Fruit fly (Drosophila melanogaster) whole organism, embryonic: ENCODE measurements around the gene miple2.
A peak's percentile ranks its signal among the peaks of the same experiment; 100 is the strongest.

Experiments used
- Ada2b ChIP-seq: fragments of 200-800 bp; sonication (Bioruptor generic); IDR thresholded peaks from 2 replicates; pipeline ENCODE4 v1.3.6; 2022; ENCODE audit warnings: missing biosample characterization, missing genetic modification characterization
- Blimp-1 ChIP-seq: fragments of 200-800 bp; sonication (Bioruptor generic); optimal IDR thresholded peaks from 3 replicates; lab custom pipeline; 2018; ENCODE audit warnings: missing biosample characterization, missing genetic modification characterization, mild to moderate bottlenecking, moderate library complexity, missing genetic modification reagents
- CG10209 ChIP-seq: fragments of 200-800 bp; sonication (Bioruptor generic); optimal IDR thresholded peaks from 3 replicates; lab custom pipeline; 2017; ENCODE audit warnings: missing biosample characterization, mild to moderate bottlenecking, missing genetic modification characterization, missing genetic modification reagents
- CG10321 ChIP-seq: fragments of 200-800 bp; sonication (Bioruptor generic); IDR thresholded peaks from 2 replicates; pipeline ENCODE4 v1.3.6; 2022; ENCODE audit warnings: missing biosample characterization, missing genetic modification characterization
- CG10565 ChIP-seq: fragments of 200-800 bp; sonication (Bioruptor generic); optimal IDR thresholded peaks from 3 replicates; lab custom pipeline; 2016; ENCODE audit warnings: missing biosample characterization, mild to moderate bottlenecking, missing genetic modification characterization
- CG11695 ChIP-seq: fragments of 200-800 bp; sonication (Bioruptor generic); IDR thresholded peaks from 3 replicates; pipeline ENCODE4 v1.3.6; 2022; ENCODE audit warnings: missing biosample characterization, missing genetic modification characterization
- CG13894 ChIP-seq: fragments of 200-800 bp; sonication (Bioruptor generic); optimal IDR thresholded peaks from 3 replicates; lab custom pipeline; 2018; ENCODE audit warnings: missing biosample characterization, mild to moderate bottlenecking, missing genetic modification characterization, moderate library complexity
- CG15269 ChIP-seq: fragments of 200-800 bp; sonication (Bioruptor generic); optimal IDR thresholded peaks from 2 replicates; lab custom pipeline; 2018; ENCODE audit warnings: missing biosample characterization, mild to moderate bottlenecking, missing genetic modification characterization, moderate library complexity
- CG1603 ChIP-seq: fragments of 200-800 bp; sonication (Bioruptor generic); optimal IDR thresholded peaks from 2 replicates; lab custom pipeline; 2019; ENCODE audit warnings: missing biosample characterization, mild to moderate bottlenecking, missing genetic modification characterization, moderate library complexity
- CG17802 ChIP-seq: fragments of 200-800 bp; sonication (Bioruptor generic); optimal IDR thresholded peaks from 2 replicates; lab custom pipeline; 2018; ENCODE audit warnings: missing biosample characterization, mild to moderate bottlenecking, missing genetic modification characterization, moderate library complexity
- CG18599 ChIP-seq: fragments of 200-800 bp; sonication (Bioruptor generic); optimal IDR thresholded peaks from 3 replicates; lab custom pipeline; 2017; ENCODE audit warnings: missing biosample characterization, missing genetic modification characterization, mild to moderate bottlenecking, moderate library complexity, missing genetic modification reagents
- CG2199 ChIP-seq: fragments of 200-800 bp; sonication (Bioruptor generic); IDR thresholded peaks from 3 replicates; pipeline ENCODE4 v1.3.6; 2022; ENCODE audit warnings: missing biosample characterization, missing genetic modification characterization
- CG31388 ChIP-seq: fragments of 200-800 bp; sonication (Bioruptor generic); optimal IDR thresholded peaks from 2 replicates; lab custom pipeline; 2016; ENCODE audit warnings: missing biosample characterization, missing genetic modification characterization
- CG32532 ChIP-seq: fragments of 200-800 bp; sonication (Bioruptor generic); IDR thresholded peaks from 2 replicates; pipeline ENCODE4 v1.3.6; 2022; ENCODE audit warnings: missing biosample characterization, missing genetic modification characterization
- CG34422 ChIP-seq: fragments of 200-800 bp; sonication (Bioruptor generic); IDR thresholded peaks from 3 replicates; pipeline ENCODE4 v1.3.6; 2022; ENCODE audit warnings: missing biosample characterization, missing genetic modification characterization
- CG3847 ChIP-seq: fragments of 200-800 bp; sonication (Bioruptor generic); IDR thresholded peaks from 2 replicates; pipeline ENCODE4 v1.3.6; 2022; ENCODE audit warnings: missing biosample characterization, missing genetic modification characterization
- CG6272 ChIP-seq: fragments of 200-800 bp; sonication (Bioruptor generic); IDR thresholded peaks from 2 replicates; pipeline ENCODE4 v1.3.6; 2022; ENCODE audit warnings: missing biosample characterization, missing genetic modification characterization
- CG6654 ChIP-seq: fragments of 200-800 bp; sonication (Bioruptor generic); optimal IDR thresholded peaks from 2 replicates; lab custom pipeline; 2017; ENCODE audit warnings: missing biosample characterization, mild to moderate bottlenecking, missing genetic modification characterization
- CG7556 ChIP-seq: fragments of 200-800 bp; sonication (Bioruptor generic); optimal IDR thresholded peaks from 2 replicates; lab custom pipeline; 2017; ENCODE audit warnings: missing biosample characterization, mild to moderate bottlenecking, missing genetic modification characterization
- Deaf1 ChIP-seq: fragments of 200-800 bp; optimal IDR thresholded peaks from 3 replicates; lab custom pipeline; 2019; ENCODE audit warnings: missing biosample characterization, mild to moderate bottlenecking, missing genetic modification characterization, moderate library complexity
- Dip2 ChIP-seq: fragments of 200-800 bp; sonication (Bioruptor generic); IDR thresholded peaks from 2 replicates; pipeline ENCODE4 v1.3.6; 2022; ENCODE audit warnings: missing biosample characterization, missing genetic modification characterization
- Doc3 ChIP-seq: fragments of 200-800 bp; sonication (Bioruptor generic); IDR thresholded peaks from 3 replicates; pipeline ENCODE4 v1.3.6; 2022; ENCODE audit warnings: missing biosample characterization, missing genetic modification characterization; ENCODE audit not compliant: partially characterized antibody
- Dref ChIP-seq: fragments of 200-800 bp; sonication (Bioruptor generic); IDR thresholded peaks from 2 replicates; pipeline ENCODE4 v1.3.6; 2022; ENCODE audit warnings: missing biosample characterization, missing genetic modification characterization
- Ets97D ChIP-seq: fragments of 200-800 bp; sonication (Bioruptor generic); optimal IDR thresholded peaks from 3 replicates; lab custom pipeline; 2016; ENCODE audit warnings: missing biosample characterization, missing genetic modification characterization
- H2.0 ChIP-seq: fragments of 200-800 bp; sonication (Bioruptor generic); IDR thresholded peaks from 2 replicates; pipeline ENCODE4 v1.3.6; 2022; ENCODE audit warnings: missing biosample characterization, missing genetic modification characterization
- HmgD ChIP-seq: fragments of 200-800 bp; sonication (Bioruptor generic); optimal IDR thresholded peaks from 3 replicates; lab custom pipeline; 2016; ENCODE audit warnings: missing biosample characterization, missing genetic modification characterization
- Hmx ChIP-seq: fragments of 200-800 bp; sonication (Bioruptor generic); optimal IDR thresholded peaks from 2 replicates; lab custom pipeline; 2016; ENCODE audit warnings: missing biosample characterization, missing genetic modification characterization
- Hr78 ChIP-seq, 2 experiments: fragments of 200-800 bp in 1 of 2; fragments of >200 bp in 1 of 2; sonication (Bioruptor generic) in 1 of 2; optimal IDR thresholded peaks; 2 replicates each; lab custom pipeline; 2017 to 2019; ENCODE audit warnings: missing biosample characterization in 2 of 2, missing genetic modification characterization in 2 of 2, mild to moderate bottlenecking in 1 of 2, moderate library complexity in 1 of 2
- Mes4 ChIP-seq: fragments of 200-800 bp; sonication (Bioruptor generic); optimal IDR thresholded peaks from 2 replicates; lab custom pipeline; 2016; ENCODE audit warnings: missing biosample characterization, missing genetic modification characterization
- Ptx1 ChIP-seq: fragments of 200-800 bp; sonication (Bioruptor generic); IDR thresholded peaks from 2 replicates; pipeline ENCODE4 v1.3.6; 2022; ENCODE audit warnings: missing biosample characterization, missing genetic modification characterization
- Rx ChIP-seq: fragments of 200-800 bp; sonication (Bioruptor generic); IDR thresholded peaks from 2 replicates; pipeline ENCODE4 v1.3.6; 2022; ENCODE audit warnings: missing biosample characterization, missing genetic modification characterization
- ara ChIP-seq: fragments of 200-800 bp; sonication (Bioruptor generic); IDR thresholded peaks from 2 replicates; pipeline ENCODE4 v1.3.6; 2022; ENCODE audit warnings: missing biosample characterization, missing genetic modification characterization
- az2 ChIP-seq: fragments of 200-800 bp; sonication (Bioruptor generic); optimal IDR thresholded peaks from 3 replicates; lab custom pipeline; 2016; ENCODE audit warnings: missing biosample characterization, missing genetic modification characterization
- btn ChIP-seq: fragments of 200-800 bp; sonication (Bioruptor generic); optimal IDR thresholded peaks from 2 replicates; lab custom pipeline; 2016; ENCODE audit warnings: missing biosample characterization, missing genetic modification characterization
- corto ChIP-seq: fragments of 200-800 bp; sonication (Bioruptor generic); optimal IDR thresholded peaks from 2 replicates; lab custom pipeline; 2016; ENCODE audit warnings: missing biosample characterization, mild to moderate bottlenecking, missing genetic modification characterization, moderate library complexity
- fu2 ChIP-seq: fragments of 200-800 bp; sonication (Bioruptor generic); optimal IDR thresholded peaks from 2 replicates; lab custom pipeline; 2016; ENCODE audit warnings: missing biosample characterization, missing genetic modification characterization
- grau ChIP-seq: fragments of 200-800 bp; optimal IDR thresholded peaks from 3 replicates; lab custom pipeline; 2019; ENCODE audit warnings: missing biosample characterization, mild to moderate bottlenecking, missing genetic modification characterization, moderate library complexity
- gt ChIP-seq: fragments of 200-800 bp; sonication (Bioruptor generic); IDR thresholded peaks from 2 replicates; pipeline ENCODE4 v1.3.6; 2022; ENCODE audit warnings: missing biosample characterization, missing genetic modification characterization
- hb ChIP-seq: fragments of 200-800 bp; sonication (Bioruptor generic); IDR thresholded peaks from 3 replicates; pipeline ENCODE4 v1.3.6; 2022; ENCODE audit warnings: missing biosample characterization, missing genetic modification characterization; ENCODE audit not compliant: partially characterized antibody
- inv ChIP-seq: fragments of 200-800 bp; sonication (Bioruptor generic); IDR thresholded peaks from 2 replicates; pipeline ENCODE4 v1.3.6; 2022; ENCODE audit warnings: missing biosample characterization, missing genetic modification characterization; ENCODE audit not compliant: partially characterized antibody
- lbe ChIP-seq: fragments of 200-800 bp; sonication (Bioruptor generic); optimal IDR thresholded peaks from 2 replicates; lab custom pipeline; 2016; ENCODE audit warnings: missing biosample characterization, mild to moderate bottlenecking, missing genetic modification characterization
- maf-S ChIP-seq: fragments of 200-800 bp; sonication (Bioruptor generic); optimal IDR thresholded peaks from 2 replicates; lab custom pipeline; 2016; ENCODE audit warnings: missing biosample characterization, missing genetic modification characterization
- nau ChIP-seq: fragments of 200-800 bp; sonication (Bioruptor generic); optimal IDR thresholded peaks from 3 replicates; lab custom pipeline; 2017; ENCODE audit warnings: missing biosample characterization, mild to moderate bottlenecking, missing genetic modification characterization, missing genetic modification reagents
- pfk ChIP-seq: fragments of 200-800 bp; sonication (Bioruptor generic); optimal IDR thresholded peaks from 2 replicates; lab custom pipeline; 2018; ENCODE audit warnings: missing biosample characterization, mild to moderate bottlenecking, missing genetic modification characterization, moderate library complexity
- repo ChIP-seq: fragments of 200-800 bp; sonication (Bioruptor generic); optimal IDR thresholded peaks from 2 replicates; lab custom pipeline; 2016; ENCODE audit warnings: missing biosample characterization, missing genetic modification characterization
- sc ChIP-seq, 3 experiments: fragments of >200 bp in 2 of 3; fragments of 200-800 bp in 1 of 3; sonication (Bioruptor generic) in 1 of 3; optimal IDR thresholded peaks; 2 replicates in 2 of 3; 3 replicates in 1 of 3; lab custom pipeline; 2017; ENCODE audit warnings: mild to moderate bottlenecking in 1 of 3, missing biosample characterization in 1 of 3, missing genetic modification characterization in 1 of 3, missing genetic modification reagents in 1 of 3
- vnd ChIP-seq: fragments of 200-800 bp; sonication (Bioruptor generic); IDR thresholded peaks from 3 replicates; pipeline ENCODE4 v1.3.6; 2022; ENCODE audit warnings: missing biosample characterization, missing genetic modification characterization; ENCODE audit not compliant: partially characterized antibody
- wor ChIP-seq: fragments of 200-800 bp; sonication (Bioruptor generic); IDR thresholded peaks from 2 replicates; pipeline ENCODE4 v1.3.6; 2022; ENCODE audit warnings: missing biosample characterization, missing genetic modification characterization

The miple2 gene

DNA sequence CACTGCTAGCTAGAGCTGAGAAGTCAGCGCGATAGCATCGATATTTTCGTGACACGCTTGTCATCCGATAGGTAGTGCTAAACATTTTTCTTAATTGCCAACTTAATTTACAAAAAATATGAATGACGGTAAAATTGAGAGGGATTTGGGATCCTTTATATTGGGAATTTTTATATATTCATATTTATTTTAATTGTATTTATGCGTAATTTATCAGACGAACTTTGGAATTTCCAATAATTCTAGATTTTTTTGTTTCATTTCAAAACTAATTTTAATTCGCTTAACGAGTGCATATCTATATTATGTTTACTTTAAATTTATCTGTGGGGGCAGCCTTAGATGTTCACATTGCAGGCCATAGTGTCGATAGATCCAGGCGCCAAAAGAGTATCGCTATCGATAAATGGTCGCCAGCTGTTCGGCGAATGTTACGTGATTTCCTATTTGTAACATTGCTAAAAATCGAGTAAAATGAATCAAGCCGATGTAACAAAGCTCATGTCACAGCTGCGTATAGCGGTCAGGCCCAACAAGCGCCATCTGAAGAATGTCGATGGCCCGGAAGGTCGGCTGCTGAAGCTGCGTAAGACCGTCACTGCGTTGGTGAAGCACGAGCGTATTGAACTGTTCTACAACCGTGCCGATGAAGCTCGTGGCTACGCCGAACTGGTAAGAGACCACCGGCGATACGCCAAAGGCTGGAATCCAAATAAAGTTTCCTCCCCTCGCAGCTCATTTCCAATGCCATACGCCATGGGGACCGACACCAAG, 6.4 kb upstream of the miple2 start, which contains the start of the genes Tudor-SN and mRpL17 (continued):
- no peak for TF ChIP-seq Dip2 (GFP tag; lab: Robert Waterston, UW)
- TF ChIP-seq az2 (GFP tag; lab: Kevin White, UChicago) = peak; percentile 11
- no peak for TF ChIP-seq wor (GFP tag; lab: Robert Waterston, UW)
- TF ChIP-seq Rx = no peak
- TF ChIP-seq HmgD (GFP tag; lab: Kevin White, UChicago) = no peak
- no peak for TF ChIP-seq Mes4 (GFP tag; lab: Kevin White, UChicago)
- TF ChIP-seq sc (optimal IDR thresholded peaks at IDR 0.05; lab: Kevin White, UChicago) = no peak
- TF ChIP-seq sc (GFP tag; optimal IDR thresholded peaks at IDR 0.05; lab: Kevin White, UChicago) = peak; percentile 15
- no peak for TF ChIP-seq CG13894 (tag; lab: Kevin White, UChicago)
- TF ChIP-seq CG18599 (GFP tag; lab: Kevin White, UChicago) = peak; percentile 44
- TF ChIP-seq Hmx (GFP tag; lab: Kevin White, UChicago) = no peak
- no peak for TF ChIP-seq CG11695 (GFP tag; lab: Robert Waterston, UW)
- TF ChIP-seq H2.0 (GFP tag; lab: Robert Waterston, UW) = no peak; the same call in 1 of the 2 replicates
- no peak for TF ChIP-seq CG2199 (GFP tag; lab: Robert Waterston, UW)
- no peak for TF ChIP-seq CG10565 (GFP tag; lab: Kevin White, UChicago)
- TF ChIP-seq inv (GFP tag; lab: Robert Waterston, UW) = peak; percentile 98
- TF ChIP-seq hb (GFP tag; lab: Robert Waterston, UW) = peak; percentile 97
- TF ChIP-seq Doc3 = peak; percentile 84
- no peak for TF ChIP-seq Blimp-1 (GFP tag; lab: Kevin White, UChicago)
- no peak for TF ChIP-seq pfk (GFP tag; lab: Kevin White, UChicago)
- TF ChIP-seq vnd (GFP tag; lab: Robert Waterston, UW) = peak; percentile 98
- TF ChIP-seq repo (GFP tag; lab: Kevin White, UChicago) = no peak
- TF ChIP-seq fu2 = no peak
- peak; percentile 70 for TF ChIP-seq corto
- peak; percentile 40 for TF ChIP-seq CG15269
- TF ChIP-seq CG6654 (GFP tag; lab: Kevin White, UChicago) = no peak
- no peak for TF ChIP-seq btn
- TF ChIP-seq Dref (GFP tag; lab: Robert Waterston, UW) = peak; percentile 72
- TF ChIP-seq ara = no peak
- 0 out of 3 replicates have a peak, but pooled peaks have one; percentile 34 for TF ChIP-seq CG34422 (GFP tag; lab: Robert Waterston, UW)
- peak; percentile 58 for TF ChIP-seq Deaf1 (tag; lab: Kevin White, UChicago)
- TF ChIP-seq lbe (GFP tag; lab: Kevin White, UChicago) = peak; percentile 66
- TF ChIP-seq nau (GFP tag; lab: Kevin White, UChicago) = no peak
- TF ChIP-seq CG1603 (tag; lab: Kevin White, UChicago) = peak; percentile 34
- TF ChIP-seq Ets97D (GFP tag; lab: Kevin White, UChicago) = peak; percentile 42
- no peak for TF ChIP-seq Hr78 (GFP tag; optimal IDR thresholded peaks at IDR 0.05; lab: Kevin White, UChicago)
- 0 out of 2 replicates have a peak, but pooled peaks have one; percentile 1 for TF ChIP-seq Ada2b (GFP tag; lab: Robert Waterston, UW)
- TF ChIP-seq CG10209 (GFP tag; lab: Kevin White, UChicago) = peak; percentile 39
- TF ChIP-seq CG7556 (GFP tag; lab: Kevin White, UChicago) = peak; percentile 34
- peak; percentile 59 for TF ChIP-seq CG3847 (GFP tag; lab: Robert Waterston, UW)
- TF ChIP-seq grau (tag; lab: Kevin White, UChicago) = peak; percentile 46
- peak; percentile 67; the same call in 1 of the 2 replicates for TF ChIP-seq CG6272 (GFP tag; lab: Robert Waterston, UW)
- TF ChIP-seq Ptx1 = peak; percentile 29; the same call in 1 of the 2 replicates
- TF ChIP-seq gt (GFP tag; lab: Robert Waterston, UW) = no peak
- no peak for TF ChIP-seq maf-S (GFP tag; lab: Kevin White, UChicago)
- peak; percentile 40; the same call in 1 of the 2 replicates for TF ChIP-seq CG32532 (GFP tag; lab: Robert Waterston, UW)
- no peak for TF ChIP-seq CG31388 (GFP tag; lab: Kevin White, UChicago)
- TF ChIP-seq CG10321 (GFP tag; lab: Robert Waterston, UW) = no peak
- no peak for TF ChIP-seq CG17802
